Worm (Caenorhabditis elegans) whole organism, midembryonic: ENCODE measurements around the gene fnip-2.

Experiments used
- T22C8.4 ChIP-seq: fragments of 200-800 bp; sonication (Bioruptor generic); IDR thresholded peaks from 2 replicates; pipeline ENCODE4 v1.3.6; 2022; ENCODE audit warnings: missing genetic modification characterization, missing compliant biosample characterization
- med-1 ChIP-seq: sonication (generic microtip); optimal IDR thresholded peaks from 2 replicates; lab custom pipeline; 2017; ENCODE audit warnings: missing genetic modification characterization, mild to moderate bottlenecking, missing compliant biosample characterization, antibody characterized with exemption, missing genetic modification reagents; ENCODE audit not compliant: insufficient read depth
- ztf-23 ChIP-seq: fragments of 200-800 bp; sonication (Bioruptor generic); IDR thresholded peaks from 2 replicates; pipeline ENCODE4 v1.3.6; 2022; ENCODE audit warnings: missing genetic modification reagents, missing genetic modification characterization, missing compliant biosample characterization

- TF ChIP-seq T22C8.4 (GFP tag; lab: Robert Waterston, UW) (no peak), med-1 (GFP tag; lab: Kevin White, UChicago) (no peak), ztf-23 (no peak)
Measured at ce11 chrIV:2284462-2285047, 61.9 kb downstream of the fnip-2 start.
